Worm (Caenorhabditis elegans) whole organism, L4 larva: ENCODE measurements around the gene AC3.12.
A peak's percentile ranks its signal among the peaks of the same experiment; 100 is the strongest.

Experiments
- F26F4.8 ChIP-seq: fragments of 200-800 bp; sonication (Bioruptor generic); conservative IDR thresholded peaks from 2 replicates; pipeline ENCODE4 v1.3.6; 2022; ENCODE audit warnings: missing genetic modification characterization, missing compliant biosample characterization
- F44E2.7 ChIP-seq: fragments of 200-800 bp; sonication (Bioruptor generic); IDR thresholded peaks from 2 replicates; pipeline ENCODE4 v2.1.2; 2022; ENCODE audit warnings: missing genetic modification characterization, missing compliant biosample characterization
- T26A8.4 ChIP-seq: fragments of 200-800 bp; sonication (Bioruptor generic); IDR thresholded peaks from 2 replicates; pipeline ENCODE4 v1.3.6; 2022; ENCODE audit warnings: missing genetic modification characterization, missing compliant biosample characterization
- Y105C5A.15 ChIP-seq: fragments of 200-800 bp; sonication (Bioruptor generic); IDR thresholded peaks from 2 replicates; pipeline ENCODE4 v1.3.6; 2022; ENCODE audit warnings: missing genetic modification characterization, missing compliant biosample characterization
- Y48G9A.11 ChIP-seq: fragments of 200-800 bp; sonication (Bioruptor generic); IDR thresholded peaks from 2 replicates; pipeline ENCODE4 v1.3.6; 2022; ENCODE audit warnings: missing genetic modification reagents, missing genetic modification characterization, missing compliant biosample characterization
- Y5F2A.4 ChIP-seq: fragments of 200-800 bp; sonication (Bioruptor generic); optimal IDR thresholded peaks from 2 replicates; lab custom pipeline; 2018; ENCODE audit warnings: mild to moderate bottlenecking, missing genetic modification characterization, missing compliant biosample characterization
- ZK337.2 ChIP-seq: fragments of 200-800 bp; sonication (Bioruptor generic); IDR thresholded peaks from 2 replicates; pipeline ENCODE4 v1.3.6; 2022; ENCODE audit warnings: missing genetic modification reagents, missing genetic modification characterization, missing compliant biosample characterization
- ZK546.5 ChIP-seq, 2 experiments: sonication (generic microtip); optimal IDR thresholded peaks; 2 replicates each; lab custom pipeline; 2017; ENCODE audit warnings: missing biosample characterization in 2 of 2, missing genetic modification characterization in 2 of 2
- aly-2 ChIP-seq: sonication (generic microtip); optimal IDR thresholded peaks from 2 replicates; lab custom pipeline; 2018; ENCODE audit warnings: missing biosample characterization, missing genetic modification characterization
- ama-1 ChIP-seq: fragments of 150-350 bp; optimal IDR thresholded peaks from 2 replicates; lab custom pipeline; 2014; ENCODE audit warnings: inconsistent platforms, mixed read lengths
- ceh-28 ChIP-seq: fragments of 150-350 bp; optimal IDR thresholded peaks from 2 replicates; lab custom pipeline; 2014; ENCODE audit warnings: missing biosample characterization, missing genetic modification reagents, missing genetic modification characterization
- ceh-44 ChIP-seq: fragments of 200-800 bp; sonication (Bioruptor generic); IDR thresholded peaks from 2 replicates; pipeline ENCODE4 v1.3.6; 2022; ENCODE audit warnings: missing genetic modification reagents, missing genetic modification characterization, missing compliant biosample characterization
- ceh-62 ChIP-seq: sonication (generic microtip); optimal IDR thresholded peaks from 2 replicates; lab custom pipeline; 2017; ENCODE audit warnings: missing biosample characterization, missing genetic modification characterization
- ceh-82 ChIP-seq: sonication (generic microtip); optimal IDR thresholded peaks from 2 replicates; lab custom pipeline; 2017; ENCODE audit warnings: missing biosample characterization, missing genetic modification characterization
- daf-16 ChIP-seq, 3 experiments: sonication (generic microtip); optimal IDR thresholded peaks; 2 replicates each; lab custom pipeline; 2016 to 2017; ENCODE audit warnings: missing genetic modification characterization in 3 of 3, missing genetic modification reagents in 3 of 3, mild to moderate bottlenecking in 2 of 3, missing compliant biosample characterization in 2 of 3, missing biosample characterization in 1 of 3, moderate library complexity in 1 of 3
- dmd-8 ChIP-seq: fragments of 200-800 bp; sonication (Bioruptor generic); IDR thresholded peaks from 2 replicates; pipeline ENCODE4 v1.3.6; 2022; ENCODE audit warnings: missing genetic modification characterization, missing compliant biosample characterization
- dmd-9 ChIP-seq: fragments of 200-800 bp; sonication (Bioruptor generic); IDR thresholded peaks from 2 replicates; pipeline ENCODE4 v1.3.6; 2022; ENCODE audit warnings: missing genetic modification reagents, missing genetic modification characterization, missing compliant biosample characterization
- dve-1 ChIP-seq: sonication (generic microtip); optimal IDR thresholded peaks from 2 replicates; lab custom pipeline; 2017; ENCODE audit warnings: antibody characterized with exemption, mild to moderate bottlenecking, missing genetic modification characterization, missing compliant biosample characterization; ENCODE audit not compliant: insufficient read depth
- egl-27 ChIP-seq: sonication (generic microtip); optimal IDR thresholded peaks from 3 replicates; lab custom pipeline; 2017; ENCODE audit warnings: missing biosample characterization, missing genetic modification reagents, missing genetic modification characterization
- fkh-10 ChIP-seq: fragments of 150-350 bp; optimal IDR thresholded peaks from 2 replicates; lab custom pipeline; 2014; ENCODE audit warnings: missing biosample characterization, missing genetic modification reagents, missing genetic modification characterization
- gei-8 ChIP-seq: fragments of 200-800 bp; sonication (Bioruptor generic); optimal IDR thresholded peaks from 2 replicates; lab custom pipeline; 2018; ENCODE audit warnings: mild to moderate bottlenecking, missing genetic modification characterization, missing compliant biosample characterization
- hlh-30 ChIP-seq: sonication (generic microtip); optimal IDR thresholded peaks from 2 replicates; lab custom pipeline; 2017; ENCODE audit warnings: antibody characterized with exemption, mild to moderate bottlenecking, missing genetic modification characterization, missing compliant biosample characterization; ENCODE audit not compliant: insufficient read depth
- lin-1 ChIP-seq: fragments of 200-800 bp; sonication (Bioruptor generic); IDR thresholded peaks from 2 replicates; pipeline ENCODE4 v1.3.6; 2022; ENCODE audit warnings: missing genetic modification reagents, missing genetic modification characterization, missing compliant biosample characterization
- lin-15B ChIP-seq: fragments of 150-350 bp; sonication (generic microtip); optimal IDR thresholded peaks from 3 replicates; lab custom pipeline; 2014; ENCODE audit warnings: missing biosample characterization, missing genetic modification characterization
- lin-29 ChIP-seq: fragments of 200-800 bp; sonication (Bioruptor generic); IDR thresholded peaks from 2 replicates; pipeline ENCODE4 v1.3.6; 2022; ENCODE audit warnings: missing genetic modification reagents, missing genetic modification characterization, missing compliant biosample characterization
- madf-9 ChIP-seq: fragments of 200-800 bp; sonication (Bioruptor generic); conservative IDR thresholded peaks from 2 replicates; pipeline ENCODE4 v1.3.6; 2022; ENCODE audit warnings: missing genetic modification reagents, missing genetic modification characterization, missing compliant biosample characterization
- mep-1 ChIP-seq: fragments of 150-350 bp; sonication (generic microtip); optimal IDR thresholded peaks from 3 replicates; lab custom pipeline; 2014; ENCODE audit warnings: missing biosample characterization, missing genetic modification characterization
- mxl-2 ChIP-seq: fragments of 200-800 bp; sonication (Bioruptor generic); conservative IDR thresholded peaks from 2 replicates; pipeline ENCODE4 v1.3.6; 2022; ENCODE audit warnings: missing genetic modification reagents, missing genetic modification characterization, missing compliant biosample characterization
- mxl-3 ChIP-seq: fragments of 200-800 bp; sonication (Bioruptor generic); optimal IDR thresholded peaks from 2 replicates; lab custom pipeline; 2018; ENCODE audit warnings: mild to moderate bottlenecking, missing genetic modification characterization, missing compliant biosample characterization
- nhr-10 ChIP-seq: fragments of 150-350 bp; optimal IDR thresholded peaks from 2 replicates; lab custom pipeline; 2014; ENCODE audit warnings: missing biosample characterization, missing genetic modification characterization
- nhr-102 ChIP-seq: sonication (generic microtip); optimal IDR thresholded peaks from 2 replicates; lab custom pipeline; 2016; ENCODE audit warnings: mild to moderate bottlenecking, missing genetic modification characterization, moderate library complexity, missing compliant biosample characterization
- nhr-28 ChIP-seq: fragments of 150-350 bp; optimal IDR thresholded peaks from 2 replicates; lab custom pipeline; 2014; ENCODE audit warnings: missing biosample characterization, missing genetic modification characterization
- nhr-6 ChIP-seq: fragments of 150-350 bp; optimal IDR thresholded peaks from 2 replicates; lab custom pipeline; 2014; ENCODE audit warnings: missing biosample characterization, missing genetic modification characterization
- pha-4 ChIP-seq, 2 experiments: fragments of 150-350 bp in 1 of 2; fragments of 200-800 bp in 1 of 2; sonication (Bioruptor generic) in 1 of 2; IDR thresholded peaks in 1 of 2; optimal IDR thresholded peaks in 1 of 2; 2 replicates each; pipeline versions ENCODE4 v1.3.6 to Lab custom; 2014 to 2022; ENCODE audit warnings: missing genetic modification characterization in 2 of 2, missing genetic modification reagents in 2 of 2, missing biosample characterization in 1 of 2, missing compliant biosample characterization in 1 of 2
- rbr-2 ChIP-seq: sonication (generic microtip); optimal IDR thresholded peaks from 2 replicates; lab custom pipeline; 2016; ENCODE audit warnings: missing genotype, missing genetic modification characterization, missing compliant biosample characterization
- skn-1 ChIP-seq: fragments of 150-350 bp; optimal IDR thresholded peaks from 2 replicates; lab custom pipeline; 2014; ENCODE audit warnings: missing biosample characterization, missing genetic modification characterization
- snpc-4 ChIP-seq: fragments of 150-350 bp; optimal IDR thresholded peaks from 2 replicates; lab custom pipeline; 2014; ENCODE audit warnings: missing biosample characterization, missing genetic modification characterization
- spr-3 ChIP-seq: fragments of 200-800 bp; sonication (Bioruptor generic); optimal IDR thresholded peaks from 2 replicates; lab custom pipeline; 2018; ENCODE audit warnings: mild to moderate bottlenecking, missing genetic modification characterization, missing compliant biosample characterization
- tag-97 ChIP-seq: fragments of 200-800 bp; sonication (Bioruptor generic); IDR thresholded peaks from 2 replicates; pipeline ENCODE4 v1.3.6; 2022; ENCODE audit warnings: missing genetic modification characterization, missing compliant biosample characterization
- unc-39 ChIP-seq: sonication (generic microtip); optimal IDR thresholded peaks from 2 replicates; lab custom pipeline; 2017; ENCODE audit warnings: missing biosample characterization, missing genetic modification characterization
- unc-62 ChIP-seq, 3 experiments: fragments of 150-350 bp in 1 of 3; sonication (generic microtip); optimal IDR thresholded peaks in 2 of 3; peaks in 1 of 3; 1 replicate in 1 of 3; 2 replicates in 2 of 3; lab custom pipeline; 2014 to 2017; ENCODE audit warnings: missing biosample characterization in 3 of 3, missing genetic modification characterization in 3 of 3, missing genetic modification reagents in 3 of 3, missing genotype in 1 of 3
- vab-7 ChIP-seq: fragments of 200-800 bp; sonication (Bioruptor generic); IDR thresholded peaks from 2 replicates; pipeline ENCODE4 v1.3.6; 2022; ENCODE audit warnings: missing genetic modification reagents, missing genetic modification characterization, missing compliant biosample characterization
- zfp-2 ChIP-seq: sonication (generic microtip); optimal IDR thresholded peaks from 2 replicates; lab custom pipeline; 2016; ENCODE audit warnings: mild to moderate bottlenecking, missing genetic modification characterization, missing compliant biosample characterization
- zip-2 ChIP-seq: fragments of 150-350 bp; optimal IDR thresholded peaks from 2 replicates; lab custom pipeline; 2014; ENCODE audit warnings: missing biosample characterization, missing genetic modification characterization

The AC3.12 gene

ce11 chrV:10371177-10371576 is 8.0 kb downstream of the AC3.12 start (continued):
- TF ChIP-seq pha-4 (GFP tag; IDR thresholded peaks at IDR 0.05; lab: Robert Waterston, UW) (no peak), pha-4 (tag; optimal IDR thresholded peaks at IDR 0.05; lab: Kevin White, UChicago) (no peak), T26A8.4 (no peak), ceh-82 (no peak), nhr-28 (tag; lab: Kevin White, UChicago) (peak; percentile 100), vab-7 (GFP tag; lab: Robert Waterston, UW) (no peak), ama-1 (lab: Kevin White, UChicago) (no peak), gei-8 (no peak), ZK546.5 (tag; optimal IDR thresholded peaks at IDR 0.05; lab: Kevin White, UChicago) (no peak), zfp-2 (tag; lab: Kevin White, UChicago) (no peak), dmd-9 (GFP tag; lab: Robert Waterston, UW) (no peak), aly-2 (tag; lab: Kevin White, UChicago) (no peak), Y105C5A.15 (no peak), ceh-28 (tag; lab: Kevin White, UChicago) (no peak), lin-29 (no peak)

- TF ChIP-seq lin-1 (no peak), nhr-6 (no peak), pha-4 (GFP tag; IDR thresholded peaks at IDR 0.05; lab: Robert Waterston, UW) (no peak), pha-4 (tag; optimal IDR thresholded peaks at IDR 0.05; lab: Kevin White, UChicago) (no peak), mxl-2 (GFP tag; lab: Robert Waterston, UW) (no peak), gei-8 (no peak), F44E2.7 (no peak), snpc-4 (tag; lab: Kevin White, UChicago) (no peak), dmd-9 (GFP tag; lab: Robert Waterston, UW) (no peak), aly-2 (tag; lab: Kevin White, UChicago) (no peak)
Observed at ce11 chrV:10368256-10368655, 10.9 kb downstream of the AC3.12 start, which contains the start of gene sri-20. sri-20 (plus strand) TSS chrV:10368556.

- TF ChIP-seq spr-3 (GFP tag; lab: Kevin White, UChicago) (no peak), mxl-2 (GFP tag; lab: Robert Waterston, UW) (no peak), daf-16 (GFP tag; optimal IDR thresholded peaks at IDR 0.05; lab: Kevin White, UChicago) (no peak), daf-16 (tag; optimal IDR thresholded peaks at IDR 0.05; lab: Kevin White, UChicago) (no peak), mxl-3 (no peak), skn-1 (tag; lab: Kevin White, UChicago) (no peak), unc-62 (GFP tag; optimal IDR thresholded peaks at IDR 0.05 in 1 of 2; lab: Kevin White, UChicago) (peak in 1 of 2 experiments; percentile 93), unc-62 (tag; optimal IDR thresholded peaks at IDR 0.05; lab: Kevin White, UChicago) (no peak), fkh-10 (GFP tag; lab: Kevin White, UChicago) (no peak), mep-1 (tag; lab: Kevin White, UChicago) (no peak)
Observed at ce11 chrV:10363834-10364233, 15.4 kb downstream of the AC3.12 start.

- no peak for TF ChIP-seq daf-16 (GFP tag; optimal IDR thresholded peaks at IDR 0.05; lab: Kevin White, UChicago)
- peak; percentile 42 for TF ChIP-seq daf-16 (tag; optimal IDR thresholded peaks at IDR 0.05; lab: Kevin White, UChicago)
- no peak for TF ChIP-seq egl-27 (tag; lab: Kevin White, UChicago)
- no peak for TF ChIP-seq F26F4.8 (GFP tag; lab: Robert Waterston, UW)
- TF ChIP-seq ceh-44, result no peak
- TF ChIP-seq lin-15B (tag; lab: Kevin White, UChicago), result no peak
- no peak for TF ChIP-seq Y5F2A.4
- TF ChIP-seq zip-2 (tag; lab: Kevin White, UChicago), result no peak
- no peak for TF ChIP-seq nhr-10
- TF ChIP-seq rbr-2 (tag; lab: Kevin White, UChicago), result peak; percentile 46
- no peak for TF ChIP-seq madf-9 (GFP tag; lab: Robert Waterston, UW)
- no peak for TF ChIP-seq dmd-8 (GFP tag; lab: Robert Waterston, UW)
- TF ChIP-seq lin-29, result no peak
- TF ChIP-seq ZK337.2 (GFP tag; lab: Robert Waterston, UW), result no peak
- peak; percentile 93 for TF ChIP-seq hlh-30 (tag; lab: Kevin White, UChicago)
- TF ChIP-seq tag-97, result no peak
- no peak for TF ChIP-seq unc-39 (tag; lab: Kevin White, UChicago)
- no peak for TF ChIP-seq nhr-102 (tag; lab: Kevin White, UChicago)
- TF ChIP-seq ceh-62 (tag; lab: Kevin White, UChicago), result no peak
- TF ChIP-seq ama-1 (lab: Kevin White, UChicago), result no peak
- TF ChIP-seq Y48G9A.11 (GFP tag; lab: Robert Waterston, UW), result no peak
- TF ChIP-seq dve-1 (tag; lab: Kevin White, UChicago), result peak; percentile 80
- TF ChIP-seq mep-1 (tag; lab: Kevin White, UChicago), result peak; percentile 66
Observed at ce11 chrV:10361830-10362397, 17.3 kb downstream of the AC3.12 start, which contains the start of gene cash-1. cash-1 (plus strand) TSS chrV:10362261.
